Worm (Caenorhabditis elegans): Measurements from ENCODE around the gene abts-3.
A peak's percentile ranks its signal among the peaks of the same experiment; 100 is the strongest.

abts-3 gene

DNA sequence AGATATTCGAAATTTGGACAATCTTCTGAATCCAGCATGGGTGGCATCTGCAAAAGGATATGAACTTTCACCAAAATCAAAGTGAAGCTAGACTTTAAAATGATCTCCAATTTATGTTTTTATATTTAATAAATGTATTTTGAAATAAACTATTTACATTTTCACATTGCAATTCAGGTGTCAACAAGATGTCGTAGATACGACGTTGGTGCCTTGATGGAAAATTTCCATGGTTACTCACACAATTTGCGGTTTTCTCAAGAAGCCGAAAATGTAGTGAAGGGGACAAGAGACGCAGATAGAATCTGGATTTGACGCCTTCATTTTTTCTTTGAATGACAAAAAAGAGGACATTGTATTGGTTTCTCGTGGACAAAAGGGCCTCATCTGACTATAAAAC, 33.2 kb upstream of the abts-3 start, which contains the start of gene rgs-3:
rgs-3 (plus strand) TSS at position 301 of the 400 bp plus-strand sequence.
- TF ChIP-seq zag-1 (tag; optimal IDR thresholded peaks at IDR 0.05) (no peak), lin-39 (tag; optimal IDR thresholded peaks at IDR 0.05) (no peak), efl-1 (optimal IDR thresholded peaks at IDR 0.05) (no peak), efl-1 (GFP tag; optimal IDR thresholded peaks at IDR 0.05 in 1 of 2) (no peak), fkh-10 (GFP tag; optimal IDR thresholded peaks at IDR 0.05) (no peak), unc-30 (tag; optimal IDR thresholded peaks at IDR 0.05) (no peak), lin-35 (GFP tag; optimal IDR thresholded peaks at IDR 0.05) (no peak), swsn-7 (tag; optimal IDR thresholded peaks at IDR 0.05) (no peak), lin-14 (GFP tag; optimal IDR thresholded peaks at IDR 0.05) (no peak), ceh-88 (GFP tag; IDR thresholded peaks at IDR 0.05) (no peak), zip-4 (GFP tag; optimal IDR thresholded peaks at IDR 0.05) (no peak), lir-3 (tag; optimal IDR thresholded peaks at IDR 0.05; ENCODE audit: poor library complexity) (no peak), ama-1 (optimal IDR thresholded peaks at IDR 0.05) (no peak), dpl-1 (GFP tag; optimal IDR thresholded peaks at IDR 0.05) (no peak), pag-3 (tag; optimal IDR thresholded peaks at IDR 0.05; ENCODE audit: borderline replicate concordance, insufficient read depth) (no peak), lsy-2 (tag; optimal IDR thresholded peaks at IDR 0.05) (no peak), ceh-90 (tag; optimal IDR thresholded peaks at IDR 0.05) (no peak), jun-1 (tag; optimal IDR thresholded peaks at IDR 0.05) (no peak), ceh-63 (GFP tag; optimal IDR thresholded peaks at IDR 0.05) (no peak), lin-13 (GFP tag; optimal IDR thresholded peaks at IDR 0.05) (no peak)

DNA sequence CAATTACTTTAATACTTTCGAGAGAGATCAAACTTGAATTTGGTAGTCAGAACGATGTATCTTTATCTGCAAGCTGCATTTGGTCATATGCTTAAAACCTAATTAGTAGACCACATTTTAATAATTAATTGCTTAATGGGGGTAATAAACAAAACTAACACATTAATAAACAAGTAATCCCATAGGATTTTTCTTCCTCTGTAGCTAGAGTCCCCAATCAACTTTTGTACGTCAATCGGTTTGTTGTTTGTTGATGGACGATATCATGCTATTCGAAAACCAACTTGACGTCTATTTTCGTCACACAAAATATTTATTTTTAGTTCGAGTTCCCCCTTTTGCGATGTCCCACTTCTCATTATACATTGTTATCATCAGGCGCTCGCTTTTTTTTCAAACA, 31.2 kb upstream of the abts-3 start:
- TF ChIP-seq ceh-8 (GFP tag; optimal IDR thresholded peaks at IDR 0.05) (peak; percentile 96), swsn-7 (tag; optimal IDR thresholded peaks at IDR 0.05) (no peak)

DNA sequence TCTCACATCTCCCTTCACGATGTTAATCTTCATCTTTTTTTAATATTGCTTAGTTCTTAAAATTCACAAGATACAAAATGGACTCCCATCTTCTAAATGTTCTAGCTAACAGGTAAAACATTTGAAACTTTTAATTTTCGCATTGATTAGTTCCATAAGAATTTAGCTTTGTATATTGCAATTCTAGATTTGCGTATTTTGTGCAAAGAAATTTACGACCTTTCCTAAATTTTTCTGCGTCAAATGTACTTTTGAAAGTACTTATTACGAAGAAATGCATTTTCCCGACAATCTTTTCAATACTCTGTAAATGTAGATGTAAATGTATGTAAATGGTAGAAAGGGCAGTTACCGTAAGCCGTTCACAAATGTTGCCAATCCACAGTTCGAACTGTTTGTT, 28.7 kb upstream of the abts-3 start:
- no peak for TF ChIP-seq zag-1 (tag; optimal IDR thresholded peaks at IDR 0.05)
- no peak for TF ChIP-seq mef-2 (tag; optimal IDR thresholded peaks at IDR 0.05)
- TF ChIP-seq efl-1 (optimal IDR thresholded peaks at IDR 0.05) = no peak
- TF ChIP-seq efl-1 (GFP tag; optimal IDR thresholded peaks at IDR 0.05 in 1 of 2) = peak in 1 of 2 experiments; percentile 55
- no peak for TF ChIP-seq sox-4 (tag; optimal IDR thresholded peaks at IDR 0.05)

DNA sequence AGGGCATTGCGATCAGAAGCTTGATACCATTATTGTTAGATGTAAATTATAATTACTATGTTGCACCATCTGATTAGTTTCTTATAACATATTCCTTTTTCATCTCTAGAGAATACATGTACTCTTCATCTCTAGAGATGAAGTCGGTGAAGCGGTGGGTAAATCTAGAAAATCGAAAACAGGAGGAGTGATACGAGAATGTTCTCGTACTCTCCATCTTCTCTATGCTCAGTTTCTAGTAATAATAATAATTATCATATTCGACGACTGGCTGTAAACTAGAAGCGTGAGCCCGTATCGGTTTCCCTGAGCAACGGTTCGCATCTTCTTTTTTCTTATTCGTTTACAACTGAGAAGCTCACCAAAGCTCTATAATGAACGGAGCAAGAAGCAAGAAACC, 24.9 kb upstream of the abts-3 start:
- TF ChIP-seq dsc-1 (tag; optimal IDR thresholded peaks at IDR 0.05) (no peak), unc-62 (GFP tag; optimal IDR thresholded peaks at IDR 0.05) (no peak), unc-98 (GFP tag; IDR thresholded peaks at IDR 0.05) (no peak), zag-1 (tag; optimal IDR thresholded peaks at IDR 0.05) (no peak), sup-37 (GFP tag; optimal IDR thresholded peaks at IDR 0.05) (no peak), nhr-28 (tag; optimal IDR thresholded peaks at IDR 0.05) (no peak), fkh-4 (tag; optimal IDR thresholded peaks at IDR 0.05; ENCODE audit: borderline replicate concordance) (no peak), ceh-8 (GFP tag; optimal IDR thresholded peaks at IDR 0.05) (no peak), nhr-47 (tag; optimal IDR thresholded peaks at IDR 0.05) (peak; percentile 15), ets-5 (GFP tag; IDR thresholded peaks at IDR 0.05) (no peak), dpl-1 (GFP tag; optimal IDR thresholded peaks at IDR 0.05) (no peak), xbp-1 (tag; optimal IDR thresholded peaks at IDR 0.05) (no peak), nhr-85 (tag) (no peak), pax-3 (tag; optimal IDR thresholded peaks at IDR 0.05) (peak; percentile 17), hlh-17 (GFP tag; optimal IDR thresholded peaks at IDR 0.05; ENCODE audit: borderline replicate concordance) (no peak), mab-9 (GFP tag; IDR thresholded peaks at IDR 0.05) (no peak), nhr-76 (tag; optimal IDR thresholded peaks at IDR 0.05) (no peak), nhr-12 (tag; optimal IDR thresholded peaks at IDR 0.05) (no peak), ceh-82 (tag; optimal IDR thresholded peaks at IDR 0.05) (no peak), fkh-8 (tag; optimal IDR thresholded peaks at IDR 0.05) (peak; percentile 70), ama-1 (optimal IDR thresholded peaks at IDR 0.05) (no peak), nhr-71 (tag; optimal IDR thresholded peaks at IDR 0.05) (peak; percentile 34), efl-1 (optimal IDR thresholded peaks at IDR 0.05) (no peak), efl-1 (GFP tag; optimal IDR thresholded peaks at IDR 0.05 in 1 of 2) (no peak), tlp-1 (tag; optimal IDR thresholded peaks at IDR 0.05) (no peak), unc-130 (tag; optimal IDR thresholded peaks at IDR 0.05) (no peak), nhr-90 (tag; optimal IDR thresholded peaks at IDR 0.05; ENCODE audit: poor library complexity) (no peak), ces-1 (GFP tag; optimal IDR thresholded peaks at IDR 0.05) (no peak), swsn-7 (tag; optimal IDR thresholded peaks at IDR 0.05) (no peak), ceh-88 (GFP tag; IDR thresholded peaks at IDR 0.05) (no peak), lin-13 (GFP tag; optimal IDR thresholded peaks at IDR 0.05) (no peak), nhr-77 (tag; optimal IDR thresholded peaks at IDR 0.05) (no peak), F16B12.6 (tag; optimal IDR thresholded peaks at IDR 0.05) (no peak)

All from whole organism, L1 larva.